Worm (Caenorhabditis elegans): ENCODE results near the gene VW02B12L.2.

VW02B12L.2 gene

DNA sequence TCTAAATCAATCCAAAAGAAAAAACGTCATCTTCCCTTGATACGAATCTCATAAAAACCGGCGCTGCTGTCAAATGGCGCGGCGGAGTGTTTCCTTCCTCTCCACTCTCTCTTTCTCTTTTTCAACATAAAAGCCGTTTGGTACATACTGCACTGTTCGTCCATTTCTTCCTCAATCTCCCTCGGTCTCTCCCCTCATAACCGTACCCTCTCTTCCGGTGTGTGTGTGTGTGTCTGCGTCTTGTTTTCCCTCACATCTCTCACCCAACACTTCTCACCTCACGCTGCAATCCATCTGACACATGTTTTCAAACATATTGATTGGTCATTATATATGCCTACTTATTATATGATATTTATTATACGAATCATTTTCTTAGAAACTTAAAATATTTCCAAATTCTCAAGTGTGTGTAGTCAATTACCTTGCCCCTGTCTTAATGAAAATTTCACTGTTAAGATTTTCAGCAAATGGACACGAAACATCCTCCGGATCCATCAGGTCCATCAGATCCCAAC is 24.4 kb upstream of the VW02B12L.2 start, which contains the start of the genes aars-1 and rga-1 (continued):
- TF ChIP-seq snpc-3.4 (tag; optimal IDR thresholded peaks at IDR 0.05) (no peak), C17E4.6 (GFP tag; IDR thresholded peaks at IDR 0.05) (no peak), hmg-20 (GFP tag; IDR thresholded peaks at IDR 0.05) (no peak), repo-1 (tag; optimal IDR thresholded peaks at IDR 0.05) (no peak), Y95B8A.8 (GFP tag; IDR thresholded peaks at IDR 0.05) (no peak), him-1 (tag; optimal IDR thresholded peaks at IDR 0.05) (no peak), mes-4 (tag; optimal IDR thresholded peaks at IDR 0.05) (no peak), F55B11.4 (tag; optimal IDR thresholded peaks at IDR 0.05; ENCODE audit: borderline replicate concordance, insufficient read depth) (no peak), snpc-4 (GFP tag; optimal IDR thresholded peaks at IDR 0.05) (no peak), snpc-4 (tag; optimal IDR thresholded peaks at IDR 0.05) (peak in 3 of 4 experiments; percentile 18 to 39 (median 38)), K11D2.4 (GFP tag; IDR thresholded peaks at IDR 0.05) (no peak), mel-28 (tag; optimal IDR thresholded peaks at IDR 0.05; ENCODE audit: borderline replicate concordance) (no peak), zim-3 (tag; optimal IDR thresholded peaks at IDR 0.05) (no peak), chd-7 (tag; optimal IDR thresholded peaks at IDR 0.05) (peak; percentile 30), snpc-1.1 (tag; optimal IDR thresholded peaks at IDR 0.05; ENCODE audit: insufficient read depth) (no peak), hmg-1.2 (GFP tag; IDR thresholded peaks at IDR 0.05) (peak; percentile 66; the same call in 1 of the 2 replicates), egrh-3 (GFP tag; IDR thresholded peaks at IDR 0.05) (no peak), Y67H2A.10 (GFP tag; conservative IDR thresholded peaks at IDR 0.05) (no peak), D2030.7 (GFP tag; IDR thresholded peaks at IDR 0.05) (no peak), lsl-1 (GFP tag; optimal IDR thresholded peaks at IDR 0.05) (no peak), attf-3 (GFP tag; conservative IDR thresholded peaks at IDR 0.05) (no peak), C06A6.2 (GFP tag; conservative IDR thresholded peaks at IDR 0.05) (no peak), madf-8 (GFP tag; conservative IDR thresholded peaks at IDR 0.05) (no peak), lin-54 (GFP tag; optimal IDR thresholded peaks at IDR 0.05) (peak; percentile 2), nfyb-1 (GFP tag; IDR thresholded peaks at IDR 0.05) (peak; percentile 71), dpff-1 (tag; optimal IDR thresholded peaks at IDR 0.05) (no peak), ztf-6 (GFP tag; IDR thresholded peaks at IDR 0.05) (no peak), lin-40 (tag; optimal IDR thresholded peaks at IDR 0.05) (peak; percentile 34), nhr-90 (tag; optimal IDR thresholded peaks at IDR 0.05) (no peak), ztf-18 (tag; optimal IDR thresholded peaks at IDR 0.05) (peak; percentile 74), F57A8.1 (GFP tag; optimal IDR thresholded peaks at IDR 0.05) (no peak), T07F8.4 (tag; optimal IDR thresholded peaks at IDR 0.05) (no peak), lag-1 (GFP tag; IDR thresholded peaks at IDR 0.05) (no peak), lin-26 (GFP tag; IDR thresholded peaks at IDR 0.05) (0 out of 2 replicates have a peak, but pooled peaks have one; percentile 36), ceh-91 (GFP tag; IDR thresholded peaks at IDR 0.05) (no peak), madf-6 (GFP tag; IDR thresholded peaks at IDR 0.05) (no peak), ceh-27 (GFP tag; optimal IDR thresholded peaks at IDR 0.05) (no peak), cebp-2 (GFP tag; IDR thresholded peaks at IDR 0.05) (no peak), die-1 (tag; optimal IDR thresholded peaks at IDR 0.05) (no peak), Y79H2A.3 (GFP tag; conservative IDR thresholded peaks at IDR 0.05) (no peak), nhr-27 (tag; optimal IDR thresholded peaks at IDR 0.05) (no peak), pbrm-1 (GFP tag; IDR thresholded peaks at IDR 0.05) (0 out of 2 replicates have a peak, but pooled peaks have one; percentile 33), unc-130 (GFP tag; optimal IDR thresholded peaks at IDR 0.05) (no peak), nfya-1 (tag; optimal IDR thresholded peaks at IDR 0.05; ENCODE audit: borderline replicate concordance, insufficient read depth) (no peak), rec-8 (tag; optimal IDR thresholded peaks at IDR 0.05) (no peak), ztf-3 (GFP tag; optimal IDR thresholded peaks at IDR 0.05) (no peak), Y53G8AR.9 (GFP tag; conservative IDR thresholded peaks at IDR 0.05) (no peak), egl-44 (GFP tag; IDR thresholded peaks at IDR 0.05) (no peak)

Data from whole organism, young adult.